Worm (Caenorhabditis elegans): ENCODE data around the gene C05C8.1.

- TF ChIP-seq ces-1 (GFP tag; optimal IDR thresholded peaks at IDR 0.05) (peak; percentile 73), pha-4 (tag; optimal IDR thresholded peaks at IDR 0.05) (peak; percentile 42), hlh-1 (tag; optimal IDR thresholded peaks at IDR 0.05) (peak; percentile 21), blmp-1 (tag; optimal IDR thresholded peaks at IDR 0.05) (no peak), lin-13 (tag; optimal IDR thresholded peaks at IDR 0.05) (peak; percentile 33), elt-3 (tag; optimal IDR thresholded peaks at IDR 0.05) (no peak)
These were observed 2.4 kb upstream of the C05C8.1 start, which contains the start of gene hyls-1 for ce11 chrV:7237133-7237532.

All from whole organism, mixed stage, embryonic.